Fruit fly (Drosophila melanogaster): ENCODE measurements around the gene ATPsyndelta.

Gene ATPsyndelta

dm6 chrX:10265213-10266017, 52.6 kb downstream of the ATPsyndelta start, which contains the start of gene CG12643 (continued):
- no peak for TF ChIP-seq amos (GFP tag; IDR thresholded peaks at IDR 0.05; ENCODE audit: partially characterized antibody)
- peak; percentile 88 for TF ChIP-seq eyg (GFP tag; optimal IDR thresholded peaks at IDR 0.05)
- peak; percentile 26 for TF ChIP-seq Hey (tag; optimal IDR thresholded peaks at IDR 0.05)
- TF ChIP-seq CG6654 (GFP tag; optimal IDR thresholded peaks at IDR 0.05), result peak; percentile 66
- peak; percentile 96 for TF ChIP-seq Optix (GFP tag; IDR thresholded peaks at IDR 0.05)
- peak; percentile 82 for TF ChIP-seq Hr3 (GFP tag; optimal IDR thresholded peaks at IDR 0.05)
- TF ChIP-seq dm (GFP tag; optimal IDR thresholded peaks at IDR 0.05), result peak; percentile 83
- TF ChIP-seq cato (GFP tag; optimal IDR thresholded peaks at IDR 0.05; ENCODE audit: borderline replicate concordance), result peak; percentile 80
- peak; percentile 81 for TF ChIP-seq CG16779 (GFP tag; IDR thresholded peaks at IDR 0.05)
- peak; percentile 85 for TF ChIP-seq CG3407 (GFP tag; optimal IDR thresholded peaks at IDR 0.05)
- TF ChIP-seq sqz (GFP tag; optimal IDR thresholded peaks at IDR 0.05), result peak; percentile 69
- peak; percentile 68; the same call in 1 of the 2 replicates for TF ChIP-seq aop (GFP tag; IDR thresholded peaks at IDR 0.05)
- TF ChIP-seq cg (GFP tag; optimal IDR thresholded peaks at IDR 0.05), result peak; percentile 67
- peak; percentile 53 for TF ChIP-seq YL-1 (GFP tag; optimal IDR thresholded peaks at IDR 0.05)
- no peak for TF ChIP-seq CG15479 (GFP tag; optimal IDR thresholded peaks at IDR 0.05)
- peak; percentile 93 for TF ChIP-seq sob (GFP tag; IDR thresholded peaks at IDR 0.05)
- TF ChIP-seq B-H2 (GFP tag; optimal IDR thresholded peaks at IDR 0.05), result peak; percentile 70
- peak; percentile 68 for TF ChIP-seq rib (GFP tag; IDR thresholded peaks at IDR 0.05)
- TF ChIP-seq CG9727 (GFP tag; optimal IDR thresholded peaks at IDR 0.05), result peak; percentile 85
- TF ChIP-seq ap (GFP tag; IDR thresholded peaks at IDR 0.05), result peak; percentile 90
- peak; percentile 64 for TF ChIP-seq Max (GFP tag; optimal IDR thresholded peaks at IDR 0.05)
- TF ChIP-seq Hmr (GFP tag; optimal IDR thresholded peaks at IDR 0.05), result peak; percentile 87
- TF ChIP-seq H2.0 (GFP tag; IDR thresholded peaks at IDR 0.05), result peak; percentile 90
- peak; percentile 66 for TF ChIP-seq CG11723 (GFP tag; optimal IDR thresholded peaks at IDR 0.05)
- TF ChIP-seq Meics (GFP tag; optimal IDR thresholded peaks at IDR 0.05), result peak; percentile 86
- TF ChIP-seq Dip3 (GFP tag; optimal IDR thresholded peaks at IDR 0.05), result peak; percentile 87
- TF ChIP-seq ken (GFP tag; IDR thresholded peaks at IDR 0.05), result peak; percentile 97
- TF ChIP-seq Blimp-1 (GFP tag; optimal IDR thresholded peaks at IDR 0.05), result peak; percentile 91
- peak; percentile 85 for TF ChIP-seq toy (GFP tag; IDR thresholded peaks at IDR 0.05)
- TF ChIP-seq CG3838 (GFP tag; optimal IDR thresholded peaks at IDR 0.05), result peak; percentile 20
- TF ChIP-seq CHES-1-like (GFP tag; optimal IDR thresholded peaks at IDR 0.05), result peak; percentile 92
- peak; percentile 52 for TF ChIP-seq CG2202 (tag; optimal IDR thresholded peaks at IDR 0.05)
- TF ChIP-seq CG1647 (GFP tag; optimal IDR thresholded peaks at IDR 0.05), result peak; percentile 87
- TF ChIP-seq Lpt (GFP tag; optimal IDR thresholded peaks at IDR 0.05), result no peak
- TF ChIP-seq seq (GFP tag; IDR thresholded peaks at IDR 0.05), result peak; percentile 89
- peak; percentile 89 for TF ChIP-seq lmd (GFP tag; IDR thresholded peaks at IDR 0.05)
- TF ChIP-seq CG17829 (tag; optimal IDR thresholded peaks at IDR 0.05), result peak; percentile 67
- peak; percentile 69 for TF ChIP-seq CG4404 (GFP tag; IDR thresholded peaks at IDR 0.05)
- peak; percentile 87 for TF ChIP-seq gce (GFP tag; IDR thresholded peaks at IDR 0.05)
- TF ChIP-seq tap (tag; optimal IDR thresholded peaks at IDR 0.05), result peak; percentile 78
- peak; percentile 89 for TF ChIP-seq Xrp1 (GFP tag; IDR thresholded peaks at IDR 0.05)
- peak; percentile 95 for TF ChIP-seq CG10366 (GFP tag; IDR thresholded peaks at IDR 0.05)
- peak; percentile 92 for TF ChIP-seq NC2α (GFP tag; optimal IDR thresholded peaks at IDR 0.05)
- TF ChIP-seq CG17802 (tag; optimal IDR thresholded peaks at IDR 0.05), result peak; percentile 80
- TF ChIP-seq CG11398 (GFP tag; optimal IDR thresholded peaks at IDR 0.05), result peak; percentile 87
- peak; percentile 84 for TF ChIP-seq CG10979 (tag; optimal IDR thresholded peaks at IDR 0.05)
- TF ChIP-seq pb (GFP tag; optimal IDR thresholded peaks at IDR 0.05), result peak; percentile 94
- TF ChIP-seq Jarid2 (GFP tag; optimal IDR thresholded peaks at IDR 0.05), result peak; percentile 17
- TF ChIP-seq CG1832 (GFP tag; optimal IDR thresholded peaks at IDR 0.05), result peak; percentile 48
- TF ChIP-seq CG2116 (GFP tag; optimal IDR thresholded peaks at IDR 0.05), result peak; percentile 53

Data from whole organism, embryonic.